Worm (Caenorhabditis elegans) whole organism, L4 larva: ENCODE results near the gene ZK682.7.

ENCODE experiments used
- F26F4.8 ChIP-seq: fragments of 200-800 bp; sonication (Bioruptor generic); conservative IDR thresholded peaks from 2 replicates; pipeline ENCODE4 v1.3.6; 2022; ENCODE audit warnings: missing genetic modification characterization, missing compliant biosample characterization
- ceh-62 ChIP-seq: sonication (generic microtip); optimal IDR thresholded peaks from 2 replicates; lab custom pipeline; 2017; ENCODE audit warnings: missing biosample characterization, missing genetic modification characterization
- dve-1 ChIP-seq: sonication (generic microtip); optimal IDR thresholded peaks from 2 replicates; lab custom pipeline; 2017; ENCODE audit warnings: antibody characterized with exemption, mild to moderate bottlenecking, missing genetic modification characterization, missing compliant biosample characterization; ENCODE audit not compliant: insufficient read depth
- hif-1 ChIP-seq, 2 experiments: sonication (generic microtip); optimal IDR thresholded peaks; 2 replicates each; lab custom pipeline; 2016 to 2017; ENCODE audit warnings: missing compliant biosample characterization in 2 of 2, missing genetic modification characterization in 2 of 2, missing genetic modification reagents in 2 of 2, missing genotype in 2 of 2, mild to moderate bottlenecking in 1 of 2
- jun-1 ChIP-seq: fragments of 150-350 bp; optimal IDR thresholded peaks from 2 replicates; lab custom pipeline; 2014; ENCODE audit warnings: missing biosample characterization, missing genetic modification reagents, missing genetic modification characterization
- lim-7 ChIP-seq: fragments of 200-800 bp; sonication (Bioruptor generic); IDR thresholded peaks from 2 replicates; pipeline ENCODE4 v1.3.6; 2022; ENCODE audit warnings: missing genetic modification characterization, missing compliant biosample characterization
- lsy-2 ChIP-seq, 2 experiments: fragments of 150-350 bp in 1 of 2; sonication (generic microtip) in 1 of 2; optimal IDR thresholded peaks; 2 replicates each; lab custom pipeline; 2014 to 2017; ENCODE audit warnings: missing biosample characterization in 2 of 2, missing genetic modification characterization in 2 of 2
- nhr-111 ChIP-seq: fragments of 200-800 bp; sonication (Bioruptor generic); optimal IDR thresholded peaks from 2 replicates; lab custom pipeline; 2018; ENCODE audit warnings: mild to moderate bottlenecking, missing genetic modification characterization, missing compliant biosample characterization
- nhr-77 ChIP-seq: fragments of 150-350 bp; optimal IDR thresholded peaks from 2 replicates; lab custom pipeline; 2014; ENCODE audit warnings: missing biosample characterization, missing genetic modification characterization

DNA sequence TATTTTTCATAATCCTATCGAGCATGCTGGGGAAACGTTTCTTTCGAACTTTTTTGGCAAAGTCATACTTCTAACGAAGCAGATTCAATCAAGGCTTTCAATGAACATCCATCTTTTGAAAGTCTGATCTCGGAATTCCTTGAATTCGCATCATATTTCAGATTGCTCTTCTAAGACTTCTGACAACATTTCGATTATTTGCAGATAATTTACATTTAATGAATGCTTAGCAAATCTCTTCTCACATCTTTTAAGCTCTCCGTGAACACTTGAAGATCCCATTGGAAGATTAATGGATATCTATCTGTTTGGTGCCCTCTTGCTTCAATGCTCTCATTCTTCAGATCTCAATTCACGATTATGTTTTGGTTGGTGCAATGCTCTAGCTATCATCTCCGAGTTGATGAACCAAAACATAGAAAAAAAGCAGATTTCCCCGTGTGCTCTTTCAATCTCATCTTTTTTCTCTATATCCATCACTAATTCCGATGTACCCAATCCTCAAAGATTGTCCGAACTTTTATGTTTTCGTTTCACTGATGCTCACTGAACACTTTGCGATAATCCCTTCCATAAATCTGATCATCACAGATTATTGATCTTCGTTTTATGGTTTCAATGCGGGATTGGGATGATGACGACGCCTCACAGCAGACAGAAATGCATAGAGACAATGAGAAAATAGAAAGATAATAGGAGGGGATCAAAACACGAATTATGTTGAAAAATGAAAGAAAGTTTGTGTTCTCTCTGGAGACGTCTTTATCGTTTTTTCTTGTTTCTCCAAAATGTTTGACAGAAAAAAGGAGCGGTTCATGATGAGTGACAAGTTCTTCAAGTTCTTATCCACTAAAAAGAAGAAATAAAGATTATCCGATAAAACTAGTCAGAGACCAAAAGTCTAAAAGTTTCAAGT is 17.6 kb downstream of the ZK682.7 start:
- no peak for TF ChIP-seq F26F4.8
- TF ChIP-seq jun-1 (tag; lab: Kevin White, UChicago) = no peak
- no peak for TF ChIP-seq hif-1 (tag; optimal IDR thresholded peaks at IDR 0.05; lab: Kevin White, UChicago)
- no peak for TF ChIP-seq ceh-62 (tag; lab: Kevin White, UChicago)
- no peak for TF ChIP-seq nhr-77 (tag; lab: Kevin White, UChicago)
- no peak for TF ChIP-seq nhr-111
- TF ChIP-seq dve-1 (tag; lab: Kevin White, UChicago) = no peak
- no peak for TF ChIP-seq lim-7 (GFP tag; lab: Robert Waterston, UW)
- no peak for TF ChIP-seq lsy-2 (tag; optimal IDR thresholded peaks at IDR 0.05; lab: Kevin White, UChicago)
